Worm (Caenorhabditis elegans) whole organism, late embryonic: ENCODE data around the gene K12H6.8.

Source experiments
- C08G9.2 ChIP-seq: sonication (generic microtip); optimal IDR thresholded peaks from 2 replicates; lab custom pipeline; 2016; ENCODE audit warnings: mild to moderate bottlenecking, missing genetic modification characterization, moderate library complexity, missing compliant biosample characterization
- F13H6.1 ChIP-seq: sonication (generic microtip); optimal IDR thresholded peaks from 2 replicates; lab custom pipeline; 2016; ENCODE audit warnings: missing genetic modification characterization, missing compliant biosample characterization
- ama-1 ChIP-seq: fragments of 150-350 bp; optimal IDR thresholded peaks from 2 replicates; lab custom pipeline; 2014
- ceh-14 ChIP-seq: sonication (generic microtip); optimal IDR thresholded peaks from 2 replicates; lab custom pipeline; 2016; ENCODE audit warnings: missing genotype, missing genetic modification characterization, missing compliant biosample characterization
- gmeb-2 ChIP-seq: sonication (generic microtip); optimal IDR thresholded peaks from 2 replicates; lab custom pipeline; 2016; ENCODE audit warnings: missing genetic modification characterization, inconsistent platforms, missing compliant biosample characterization
- hlh-13 ChIP-seq: fragments of 200-800 bp; sonication (Bioruptor generic); optimal IDR thresholded peaks from 2 replicates; lab custom pipeline; 2018; ENCODE audit warnings: mild to moderate bottlenecking, missing genetic modification characterization, missing compliant biosample characterization
- nhr-232 ChIP-seq: sonication (generic microtip); optimal IDR thresholded peaks from 2 replicates; lab custom pipeline; 2016; ENCODE audit warnings: missing genetic modification characterization, missing compliant biosample characterization
- odd-2 ChIP-seq: sonication (generic microtip); optimal IDR thresholded peaks from 2 replicates; lab custom pipeline; 2017; ENCODE audit warnings: antibody characterized with exemption, mild to moderate bottlenecking, missing genetic modification characterization, missing compliant biosample characterization
- pha-2 ChIP-seq: sonication (generic microtip); optimal IDR thresholded peaks from 2 replicates; lab custom pipeline; 2017; ENCODE audit warnings: mild to moderate bottlenecking, missing genetic modification characterization, missing compliant biosample characterization
- pha-4 ChIP-seq: fragments of 150-350 bp; optimal IDR thresholded peaks from 2 replicates; lab custom pipeline; 2018; ENCODE audit warnings: missing biosample characterization, missing genetic modification reagents, missing genetic modification characterization
- sdc-2 ChIP-seq: sonication (generic microtip); optimal IDR thresholded peaks from 2 replicates; lab custom pipeline; 2016; ENCODE audit warnings: missing genotype, missing genetic modification characterization, missing compliant biosample characterization
- tbx-2 ChIP-seq: sonication (generic microtip); optimal IDR thresholded peaks from 2 replicates; lab custom pipeline; 2016; ENCODE audit warnings: missing genetic modification characterization, missing compliant biosample characterization
- unc-42 ChIP-seq: sonication (generic microtip); optimal IDR thresholded peaks from 2 replicates; lab custom pipeline; 2016; ENCODE audit warnings: missing genotype, missing genetic modification characterization, missing compliant biosample characterization
- unc-55 ChIP-seq: sonication (generic microtip); optimal IDR thresholded peaks from 2 replicates; lab custom pipeline; 2017; ENCODE audit warnings: missing biosample characterization, missing genetic modification reagents, missing genetic modification characterization

DNA sequence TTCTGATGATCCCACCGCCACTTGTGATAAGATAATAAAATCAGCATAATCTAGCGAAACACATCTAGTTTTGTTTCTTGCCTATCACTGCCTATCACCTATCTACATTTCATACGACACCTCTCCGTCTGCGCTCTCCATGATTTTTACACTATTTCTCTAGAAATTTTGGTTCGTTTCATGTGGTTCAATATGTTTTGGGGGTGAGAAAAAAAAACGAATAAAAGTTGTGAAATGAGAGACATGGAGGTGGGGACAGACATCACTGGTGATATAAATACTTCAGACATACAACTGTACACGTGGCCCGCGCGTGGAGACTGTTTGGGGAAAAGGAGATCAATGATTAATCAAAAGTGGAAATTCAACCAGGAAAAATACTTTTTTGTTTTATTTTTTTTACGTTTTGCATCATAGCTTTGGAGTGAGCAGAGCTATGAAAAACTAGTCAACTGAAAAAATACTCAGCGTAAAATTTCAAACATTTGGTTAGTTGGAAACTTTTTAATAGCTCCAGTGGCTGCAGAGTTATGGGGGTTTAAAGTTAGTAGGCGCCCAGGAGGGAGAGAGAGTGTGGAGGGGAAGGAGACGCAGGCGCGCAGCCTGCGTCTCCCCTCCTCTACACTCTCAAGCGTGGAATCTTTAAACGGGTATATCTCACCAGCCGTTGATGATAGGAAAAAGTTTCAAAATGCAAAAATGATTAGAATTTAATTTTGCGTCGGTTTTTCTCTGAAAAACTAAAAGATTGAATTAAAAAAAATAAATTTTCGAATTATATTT is 24.7 kb upstream of the K12H6.8 start:
- TF ChIP-seq pha-2 (tag; lab: Kevin White, UChicago): no peak
- no peak for TF ChIP-seq tbx-2
- no peak for TF ChIP-seq hlh-13 (GFP tag; lab: Kevin White, UChicago)
- no peak for TF ChIP-seq ceh-14 (tag; lab: Kevin White, UChicago)
- TF ChIP-seq nhr-232 (tag; lab: Kevin White, UChicago): no peak
- TF ChIP-seq odd-2: no peak
- no peak for TF ChIP-seq unc-42 (tag; lab: Kevin White, UChicago)
- TF ChIP-seq F13H6.1 (tag; lab: Kevin White, UChicago): no peak
- no peak for TF ChIP-seq ama-1
- TF ChIP-seq pha-4: no peak
- no peak for TF ChIP-seq gmeb-2
- no peak for TF ChIP-seq unc-55 (GFP tag; lab: Kevin White, UChicago)
- no peak for TF ChIP-seq sdc-2 (tag; lab: Kevin White, UChicago)
- no peak for TF ChIP-seq C08G9.2 (tag; lab: Kevin White, UChicago)
